Fruit fly (Drosophila melanogaster) whole organism, prepupa: ENCODE results near the gene CG11504.

Experiments
- CG1621 ChIP-seq: fragments of 200-800 bp; sonication (Bioruptor generic); optimal IDR thresholded peaks from 3 replicates; lab custom pipeline; 2018; ENCODE audit warnings: missing biosample characterization, mild to moderate bottlenecking, missing genetic modification characterization
- Gug ChIP-seq: fragments of 200-800 bp; sonication (Bioruptor generic); IDR thresholded peaks from 2 replicates; pipeline ENCODE4 v1.3.6; 2022; ENCODE audit warnings: missing biosample characterization, missing genetic modification characterization
- Lpt ChIP-seq: fragments of 200-800 bp; sonication (Bioruptor generic); optimal IDR thresholded peaks from 3 replicates; lab custom pipeline; 2016; ENCODE audit warnings: missing biosample characterization, missing genetic modification characterization
- Sox102F ChIP-seq: fragments of 200-800 bp; sonication (Bioruptor generic); optimal IDR thresholded peaks from 2 replicates; lab custom pipeline; 2016; ENCODE audit warnings: missing biosample characterization, mild to moderate bottlenecking, missing genetic modification characterization
- esn ChIP-seq: fragments of 200-800 bp; sonication (Bioruptor generic); optimal IDR thresholded peaks from 2 replicates; lab custom pipeline; 2016; ENCODE audit warnings: missing biosample characterization, mild to moderate bottlenecking, missing genetic modification characterization, moderate library complexity
- lz ChIP-seq: fragments of 200-800 bp; sonication (Bioruptor generic); optimal IDR thresholded peaks from 3 replicates; lab custom pipeline; 2016; ENCODE audit warnings: missing biosample characterization, missing genetic modification characterization
- topi ChIP-seq: fragments of 200-800 bp; sonication (Bioruptor generic); optimal IDR thresholded peaks from 3 replicates; lab custom pipeline; 2016; ENCODE audit warnings: missing biosample characterization, missing genetic modification characterization

DNA sequence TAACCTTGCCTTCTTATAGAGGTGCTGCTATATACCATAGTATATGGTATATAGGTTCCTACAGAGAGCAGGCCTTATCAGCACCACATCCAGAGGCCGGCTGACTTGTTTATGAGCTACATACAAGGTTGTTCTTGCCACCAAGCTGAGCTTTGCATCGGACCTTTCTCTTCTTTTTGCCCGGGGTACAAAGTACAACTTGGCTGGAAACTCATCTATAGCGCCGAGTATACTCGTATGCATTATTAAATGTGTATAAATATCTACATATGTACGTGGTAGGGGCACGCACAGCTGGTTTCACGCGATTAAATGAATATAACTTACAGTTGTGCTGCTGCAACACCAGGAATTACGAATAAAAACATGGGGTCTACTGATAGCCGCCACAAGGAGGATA is 16.2 kb downstream of the CG11504 start:
- TF ChIP-seq lz, result no peak
- TF ChIP-seq Sox102F (GFP tag; lab: Kevin White, UChicago), result no peak
- no peak for TF ChIP-seq esn (GFP tag; lab: Kevin White, UChicago)
- no peak for TF ChIP-seq Gug (GFP tag; lab: Robert Waterston, UW)
- peak; percentile 36 for TF ChIP-seq topi (GFP tag; lab: Kevin White, UChicago)
- TF ChIP-seq Lpt (GFP tag; lab: Kevin White, UChicago), result peak; percentile 16
- TF ChIP-seq CG1621 (tag; lab: Kevin White, UChicago), result peak; percentile 49
